Fruit fly (Drosophila melanogaster) whole organism, embryonic: ENCODE data around the gene CG13894.
A peak's percentile ranks its signal among the peaks of the same experiment; 100 is the strongest.

Experiments used
- CG11695 ChIP-seq: fragments of 200-800 bp; sonication (Bioruptor generic); IDR thresholded peaks from 3 replicates; pipeline ENCODE4 v1.3.6; 2022; ENCODE audit warnings: missing biosample characterization, missing genetic modification characterization
- CG13424 ChIP-seq: fragments of 200-800 bp; sonication (Bioruptor generic); optimal IDR thresholded peaks from 2 replicates; lab custom pipeline; 2019; ENCODE audit warnings: missing biosample characterization, mild to moderate bottlenecking, missing genetic modification characterization, moderate library complexity
- CG13775 ChIP-seq: fragments of 200-800 bp; sonication (Bioruptor generic); optimal IDR thresholded peaks from 3 replicates; lab custom pipeline; 2017; ENCODE audit warnings: missing biosample characterization, mild to moderate bottlenecking, missing genetic modification characterization
- CG17829 ChIP-seq: fragments of 200-800 bp; optimal IDR thresholded peaks from 2 replicates; lab custom pipeline; 2019; ENCODE audit warnings: missing biosample characterization, mild to moderate bottlenecking, missing genetic modification characterization, moderate library complexity
- CG17912 ChIP-seq: fragments of 200-800 bp; sonication (Bioruptor generic); optimal IDR thresholded peaks from 2 replicates; lab custom pipeline; 2018; ENCODE audit warnings: missing biosample characterization, mild to moderate bottlenecking, missing genetic modification characterization
- CG2712 ChIP-seq: fragments of 200-800 bp; optimal IDR thresholded peaks from 3 replicates; lab custom pipeline; 2019; ENCODE audit warnings: missing biosample characterization, mild to moderate bottlenecking, missing genetic modification characterization, moderate library complexity
- CG3065 ChIP-seq: fragments of 200-800 bp; sonication (Bioruptor generic); optimal IDR thresholded peaks from 2 replicates; lab custom pipeline; 2016; ENCODE audit warnings: missing biosample characterization, missing genetic modification characterization
- CG3847 ChIP-seq: fragments of 200-800 bp; sonication (Bioruptor generic); IDR thresholded peaks from 2 replicates; pipeline ENCODE4 v1.3.6; 2022; ENCODE audit warnings: missing biosample characterization, missing genetic modification characterization
- CG4282 ChIP-seq: fragments of 200-800 bp; sonication (Bioruptor generic); optimal IDR thresholded peaks from 2 replicates; lab custom pipeline; 2016; ENCODE audit warnings: missing biosample characterization, missing genetic modification characterization
- CG4360 ChIP-seq: fragments of 200-800 bp; sonication (Bioruptor generic); IDR thresholded peaks from 2 replicates; pipeline ENCODE4 v1.3.6; 2022; ENCODE audit warnings: missing biosample characterization, missing genetic modification characterization
- CG7357 ChIP-seq: fragments of 200-800 bp; sonication (Bioruptor generic); IDR thresholded peaks from 3 replicates; pipeline ENCODE4 v1.3.6; 2022; ENCODE audit warnings: missing biosample characterization, missing genetic modification characterization
- CG7786 ChIP-seq: fragments of 200-800 bp; sonication (Bioruptor generic); optimal IDR thresholded peaks from 2 replicates; lab custom pipeline; 2016; ENCODE audit warnings: missing biosample characterization, missing genetic modification characterization
- CG8281 ChIP-seq: fragments of 200-800 bp; sonication (Bioruptor generic); optimal IDR thresholded peaks from 2 replicates; lab custom pipeline; 2018; ENCODE audit warnings: missing biosample characterization, mild to moderate bottlenecking, missing genetic modification characterization, moderate library complexity
- CrebB ChIP-seq: fragments of 200-800 bp; sonication (Bioruptor generic); optimal IDR thresholded peaks from 3 replicates; lab custom pipeline; 2018; ENCODE audit warnings: missing biosample characterization, mild to moderate bottlenecking, missing genetic modification characterization
- D ChIP-seq, 2 experiments: fragments of 200-800 bp in 1 of 2; fragments of >200 bp in 1 of 2; sonication (Bioruptor generic) in 1 of 2; optimal IDR thresholded peaks; 2 replicates in 1 of 2; 3 replicates in 1 of 2; lab custom pipeline; 2017; ENCODE audit warnings: mild to moderate bottlenecking in 1 of 2, missing biosample characterization in 1 of 2, missing genetic modification characterization in 1 of 2, missing genetic modification reagents in 1 of 2
- D19A ChIP-seq: fragments of 200-800 bp; optimal IDR thresholded peaks from 3 replicates; lab custom pipeline; 2019; ENCODE audit warnings: missing biosample characterization, mild to moderate bottlenecking, missing genetic modification characterization, moderate library complexity
- Dbx ChIP-seq: fragments of 200-800 bp; sonication (Bioruptor generic); IDR thresholded peaks from 3 replicates; pipeline ENCODE4 v1.3.6; 2022; ENCODE audit warnings: missing biosample characterization, missing genetic modification characterization
- Dek ChIP-seq: fragments of 200-800 bp; sonication (Bioruptor generic); optimal IDR thresholded peaks from 3 replicates; lab custom pipeline; 2019; ENCODE audit warnings: missing biosample characterization, mild to moderate bottlenecking, missing genetic modification characterization, moderate library complexity
- E2f2 ChIP-seq: fragments of 200-800 bp; sonication (Bioruptor generic); IDR thresholded peaks from 2 replicates; pipeline ENCODE4 v1.3.6; 2022; ENCODE audit warnings: missing biosample characterization, missing genetic modification characterization
- Fer2 ChIP-seq: fragments of 200-800 bp; sonication (Bioruptor generic); optimal IDR thresholded peaks from 2 replicates; lab custom pipeline; 2018; ENCODE audit warnings: missing biosample characterization, mild to moderate bottlenecking, missing genetic modification characterization, moderate library complexity
- H2.0 ChIP-seq: fragments of 200-800 bp; sonication (Bioruptor generic); IDR thresholded peaks from 2 replicates; pipeline ENCODE4 v1.3.6; 2022; ENCODE audit warnings: missing biosample characterization, missing genetic modification characterization
- Hr78 ChIP-seq, 2 experiments: fragments of 200-800 bp in 1 of 2; fragments of >200 bp in 1 of 2; sonication (Bioruptor generic) in 1 of 2; optimal IDR thresholded peaks; 2 replicates each; lab custom pipeline; 2017 to 2019; ENCODE audit warnings: missing biosample characterization in 2 of 2, missing genetic modification characterization in 2 of 2, mild to moderate bottlenecking in 1 of 2, moderate library complexity in 1 of 2
- Max ChIP-seq: fragments of 200-800 bp; sonication (Bioruptor generic); optimal IDR thresholded peaks from 2 replicates; lab custom pipeline; 2016; ENCODE audit warnings: missing biosample characterization, mild to moderate bottlenecking, missing genetic modification characterization
- abd-A ChIP-seq: fragments of 200-800 bp; sonication (Bioruptor generic); optimal IDR thresholded peaks from 3 replicates; lab custom pipeline; 2019; ENCODE audit warnings: missing biosample characterization, mild to moderate bottlenecking, missing genetic modification characterization, moderate library complexity
- bigmax ChIP-seq: fragments of 200-800 bp; sonication (Bioruptor generic); optimal IDR thresholded peaks from 2 replicates; lab custom pipeline; 2018; ENCODE audit warnings: missing biosample characterization, mild to moderate bottlenecking, missing genetic modification characterization
- dm ChIP-seq: fragments of 200-800 bp; sonication (Bioruptor generic); optimal IDR thresholded peaks from 3 replicates; lab custom pipeline; 2016; ENCODE audit warnings: missing biosample characterization, missing genetic modification characterization
- ewg ChIP-seq: fragments of 200-800 bp; sonication (Bioruptor generic); optimal IDR thresholded peaks from 3 replicates; lab custom pipeline; 2017; ENCODE audit warnings: mild to moderate bottlenecking, missing biosample characterization, missing genetic modification reagents, missing genetic modification characterization
- fu2 ChIP-seq: fragments of 200-800 bp; sonication (Bioruptor generic); optimal IDR thresholded peaks from 2 replicates; lab custom pipeline; 2016; ENCODE audit warnings: missing biosample characterization, missing genetic modification characterization
- gcm ChIP-seq: fragments of 200-800 bp; sonication (Bioruptor generic); optimal IDR thresholded peaks from 2 replicates; lab custom pipeline; 2019; ENCODE audit warnings: missing biosample characterization, mild to moderate bottlenecking, missing genetic modification characterization, moderate library complexity
- grau ChIP-seq: fragments of 200-800 bp; optimal IDR thresholded peaks from 3 replicates; lab custom pipeline; 2019; ENCODE audit warnings: missing biosample characterization, mild to moderate bottlenecking, missing genetic modification characterization, moderate library complexity
- gsb-n ChIP-seq: fragments of 200-800 bp; sonication (Bioruptor generic); optimal IDR thresholded peaks from 3 replicates; lab custom pipeline; 2018; ENCODE audit warnings: missing biosample characterization, mild to moderate bottlenecking, missing genetic modification characterization
- klu ChIP-seq: fragments of 200-800 bp; sonication (Bioruptor generic); IDR thresholded peaks from 2 replicates; pipeline ENCODE4 v1.3.6; 2022; ENCODE audit warnings: missing biosample characterization, missing genetic modification characterization
- mirr ChIP-seq: fragments of 200-800 bp; sonication (Bioruptor generic); optimal IDR thresholded peaks from 3 replicates; lab custom pipeline; 2018; ENCODE audit warnings: missing biosample characterization, mild to moderate bottlenecking, missing genetic modification characterization
- mld ChIP-seq: fragments of 200-800 bp; sonication (Bioruptor generic); IDR thresholded peaks from 3 replicates; pipeline ENCODE4 v1.3.6; 2022; ENCODE audit warnings: missing biosample characterization, missing genetic modification characterization; ENCODE audit not compliant: partially characterized antibody
- nerfin-1 ChIP-seq: fragments of 200-800 bp; sonication (Bioruptor generic); optimal IDR thresholded peaks from 3 replicates; lab custom pipeline; 2019; ENCODE audit warnings: missing biosample characterization, mild to moderate bottlenecking, missing genetic modification characterization, moderate library complexity
- nerfin-2 ChIP-seq: fragments of 200-800 bp; sonication (Bioruptor generic); IDR thresholded peaks from 2 replicates; pipeline ENCODE4 v1.3.6; 2022; ENCODE audit warnings: missing biosample characterization, missing genetic modification characterization; ENCODE audit not compliant: partially characterized antibody
- oc ChIP-seq: fragments of 200-800 bp; sonication (Bioruptor generic); optimal IDR thresholded peaks from 2 replicates; lab custom pipeline; 2018; ENCODE audit warnings: missing biosample characterization, mild to moderate bottlenecking, missing genetic modification characterization, moderate library complexity
- pan ChIP-seq, 4 experiments: fragments of >200 bp in 3 of 4; fragments of 200-800 bp in 1 of 4; sonication (Bioruptor generic) in 1 of 4; optimal IDR thresholded peaks in 3 of 4; IDR thresholded peaks in 1 of 4; 2 replicates each; pipeline versions ENCODE4 v1.3.6 to Lab custom; 2017 to 2022; ENCODE audit warnings: missing biosample characterization in 2 of 4, missing genetic modification characterization in 2 of 4, mixed read lengths in 1 of 4
- pb ChIP-seq: fragments of 200-800 bp; sonication (Bioruptor generic); optimal IDR thresholded peaks from 3 replicates; lab custom pipeline; 2016; ENCODE audit warnings: missing biosample characterization, missing genetic modification characterization
- sd ChIP-seq: fragments of 200-800 bp; sonication (Bioruptor generic); optimal IDR thresholded peaks from 3 replicates; lab custom pipeline; 2018; ENCODE audit warnings: missing biosample characterization, mild to moderate bottlenecking, missing genetic modification characterization, moderate library complexity
- sens-2 ChIP-seq: fragments of 200-800 bp; sonication (Bioruptor generic); IDR thresholded peaks from 2 replicates; pipeline ENCODE4 v1.3.6; 2022; ENCODE audit warnings: missing biosample characterization, missing genetic modification characterization
- ssp ChIP-seq: fragments of 200-800 bp; sonication (Bioruptor generic); IDR thresholded peaks from 2 replicates; pipeline ENCODE4 v1.3.6; 2022; ENCODE audit warnings: missing biosample characterization, missing genetic modification characterization
- sug ChIP-seq: fragments of 200-800 bp; optimal IDR thresholded peaks from 2 replicates; lab custom pipeline; 2019; ENCODE audit warnings: missing biosample characterization, mild to moderate bottlenecking, missing genetic modification characterization, moderate library complexity
- tin ChIP-seq: fragments of 200-800 bp; sonication (Bioruptor generic); optimal IDR thresholded peaks from 3 replicates; lab custom pipeline; 2016; ENCODE audit warnings: missing biosample characterization, missing genetic modification characterization
- trh ChIP-seq: fragments of 200-800 bp; sonication (Bioruptor generic); optimal IDR thresholded peaks from 2 replicates; lab custom pipeline; 2016; ENCODE audit warnings: missing biosample characterization, missing genetic modification characterization
- ttk ChIP-seq: fragments of 200-800 bp; sonication (Bioruptor generic); IDR thresholded peaks from 2 replicates; pipeline ENCODE4 v2.1.2; 2022; ENCODE audit warnings: missing biosample characterization, missing genetic modification characterization
- wek ChIP-seq: fragments of 200-800 bp; sonication (Bioruptor generic); optimal IDR thresholded peaks from 3 replicates; lab custom pipeline; 2018; ENCODE audit warnings: missing biosample characterization, mild to moderate bottlenecking, missing genetic modification characterization, moderate library complexity

Gene CG13894

DNA sequence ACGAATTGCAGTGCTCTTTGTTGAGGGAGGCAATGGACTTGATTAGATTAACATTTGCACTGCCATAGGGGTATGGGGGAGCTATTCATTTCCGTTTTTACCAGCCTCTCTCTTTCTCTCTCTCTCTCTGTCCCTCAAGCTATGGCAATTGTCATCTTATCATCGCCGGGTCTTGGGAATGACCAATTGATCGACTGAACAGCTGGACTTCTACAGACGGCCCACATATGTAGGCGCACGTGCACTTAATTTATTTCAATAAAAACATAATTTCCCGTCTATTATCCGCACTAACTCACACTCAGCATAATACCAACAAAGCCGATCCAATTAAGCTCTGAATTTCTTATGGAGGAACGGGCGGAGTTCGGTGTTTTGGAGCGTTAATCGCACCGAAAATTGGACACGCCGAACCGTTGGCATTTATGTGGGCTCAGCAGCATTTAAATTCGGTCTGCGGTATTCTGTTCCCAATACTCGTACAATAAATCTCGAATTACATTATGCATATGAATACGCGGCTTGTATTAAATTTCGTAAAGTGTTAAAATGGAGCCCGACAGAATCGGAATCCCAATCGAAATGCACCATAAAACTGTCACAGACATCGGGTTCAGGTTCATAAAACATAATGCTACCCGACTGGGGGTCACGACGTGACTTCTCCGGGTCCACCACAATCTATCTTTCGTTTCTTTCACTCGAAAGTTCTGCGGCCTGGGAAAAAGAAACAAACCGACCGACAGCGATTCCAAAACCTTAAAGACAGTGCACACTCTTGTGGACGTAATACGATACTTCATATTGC lies 24.9 kb upstream of the CG13894 start:
- TF ChIP-seq CG13775 (GFP tag; lab: Kevin White, UChicago) (no peak), CrebB (tag; lab: Kevin White, UChicago) (no peak), Hr78 (GFP tag; optimal IDR thresholded peaks at IDR 0.05; lab: Kevin White, UChicago) (peak in 1 of 2 experiments; percentile 53), nerfin-2 (no peak), CG3847 (no peak), oc (tag; lab: Kevin White, UChicago) (peak; percentile 82), CG4282 (no peak), CG8281 (tag; lab: Kevin White, UChicago) (peak; percentile 57), gcm (GFP tag; lab: Kevin White, UChicago) (peak; percentile 91), abd-A (peak; percentile 83), gsb-n (peak; percentile 50)

DNA sequence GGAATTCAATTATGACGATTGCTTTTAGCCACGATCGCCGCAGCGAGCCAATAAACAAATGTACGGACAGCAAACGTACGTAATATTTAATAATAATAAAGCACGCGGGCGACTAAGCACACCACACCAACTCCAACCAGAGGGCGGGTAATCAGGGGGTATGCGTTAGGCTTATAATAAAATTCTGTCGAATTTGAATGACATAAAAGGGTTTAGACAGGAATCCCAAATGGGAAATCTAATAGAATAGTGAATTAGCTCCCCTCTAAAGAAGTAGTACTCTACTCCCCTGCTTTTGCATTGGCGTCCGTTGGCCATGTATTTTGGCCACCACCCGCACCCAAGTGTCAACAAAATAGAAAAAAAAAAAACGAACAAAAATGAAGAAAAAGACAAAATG lies 23.4 kb upstream of the CG13894 start:
- peak; percentile 27 for TF ChIP-seq grau
- TF ChIP-seq CG11695 (GFP tag; lab: Robert Waterston, UW) = no peak
- TF ChIP-seq CG17829 = no peak
- no peak for TF ChIP-seq ssp (GFP tag; lab: Robert Waterston, UW)
- TF ChIP-seq Dbx (GFP tag; lab: Robert Waterston, UW) = no peak
- no peak for TF ChIP-seq fu2 (GFP tag; lab: Kevin White, UChicago)
- TF ChIP-seq sd (tag; lab: Kevin White, UChicago) = no peak
- TF ChIP-seq Max (GFP tag; lab: Kevin White, UChicago) = no peak
- 0 out of 2 replicates have a peak, but pooled peaks have one; percentile 13 for TF ChIP-seq sens-2 (GFP tag; lab: Robert Waterston, UW)
- TF ChIP-seq CG13424 = peak; percentile 31
- no peak for TF ChIP-seq dm
- peak; percentile 65 for TF ChIP-seq ttk (GFP tag; lab: Robert Waterston, UW)
- no peak for TF ChIP-seq mld (GFP tag; lab: Robert Waterston, UW)
- TF ChIP-seq Fer2 (tag; lab: Kevin White, UChicago) = no peak
- no peak for TF ChIP-seq D19A (tag; lab: Kevin White, UChicago)
- TF ChIP-seq CG7357 = no peak
- no peak for TF ChIP-seq klu (GFP tag; lab: Robert Waterston, UW)
- no peak for TF ChIP-seq CG7786 (GFP tag; lab: Kevin White, UChicago)
- TF ChIP-seq mirr = no peak
- no peak for TF ChIP-seq D (optimal IDR thresholded peaks at IDR 0.05; lab: Kevin White, UChicago)
- no peak for TF ChIP-seq D (GFP tag; optimal IDR thresholded peaks at IDR 0.05; lab: Kevin White, UChicago)
- TF ChIP-seq H2.0 (GFP tag; lab: Robert Waterston, UW) = peak; percentile 37
- TF ChIP-seq Dek = no peak
- no peak for TF ChIP-seq ewg
- no peak for TF ChIP-seq tin (GFP tag; lab: Kevin White, UChicago)
- TF ChIP-seq nerfin-1 (tag; lab: Kevin White, UChicago) = no peak
- no peak for TF ChIP-seq wek (GFP tag; lab: Kevin White, UChicago)
- no peak for TF ChIP-seq trh (GFP tag; lab: Kevin White, UChicago)
- no peak for TF ChIP-seq sug (tag; lab: Kevin White, UChicago)
- TF ChIP-seq E2f2 (GFP tag; lab: Robert Waterston, UW) = no peak
- no peak for TF ChIP-seq CG2712 (tag; lab: Kevin White, UChicago)
- TF ChIP-seq CG4360 (GFP tag; lab: Robert Waterston, UW) = no peak
- no peak for TF ChIP-seq pan (optimal IDR thresholded peaks at IDR 0.05; lab: Kevin White, UChicago)
- peak in 1 of 2 experiments; percentile 68 for TF ChIP-seq pan (GFP tag; optimal IDR thresholded peaks at IDR 0.05 in 1 of 2, IDR thresholded peaks at IDR 0.05 in 1 of 2)
- TF ChIP-seq CG8281 (tag; lab: Kevin White, UChicago) = no peak
- TF ChIP-seq CG3065 = no peak
- TF ChIP-seq CG17912 (GFP tag; lab: Kevin White, UChicago) = no peak
- TF ChIP-seq pb (GFP tag; lab: Kevin White, UChicago) = no peak
- no peak for TF ChIP-seq bigmax
